Fruit fly (Drosophila melanogaster) whole organism, wandering third instar larva: Measurements from ENCODE around the gene CG4586.

Experiments used
- Abd-B ChIP-seq: fragments of >200 bp; optimal IDR thresholded peaks from 2 replicates; lab custom pipeline; 2017; ENCODE audit warnings: missing biosample characterization, missing genetic modification characterization
- CG32264 ChIP-seq: fragments of 200-800 bp; sonication (Bioruptor generic); optimal IDR thresholded peaks from 2 replicates; lab custom pipeline; 2016; ENCODE audit warnings: missing biosample characterization, missing genetic modification characterization
- CG9705 ChIP-seq: fragments of 200-800 bp; sonication (Bioruptor generic); optimal IDR thresholded peaks from 2 replicates; lab custom pipeline; 2018; ENCODE audit warnings: missing biosample characterization, mild to moderate bottlenecking, missing genetic modification characterization
- CrebA ChIP-seq: fragments of 200-800 bp; sonication (Bioruptor generic); optimal IDR thresholded peaks from 2 replicates; lab custom pipeline; 2016; ENCODE audit warnings: missing biosample characterization, mild to moderate bottlenecking, missing genetic modification characterization, borderline replicate concordance
- Dfd ChIP-seq: fragments of >200 bp; optimal IDR thresholded peaks from 2 replicates; lab custom pipeline; 2017; ENCODE audit warnings: missing biosample characterization, missing genetic modification characterization
- Dif ChIP-seq: fragments of 200-275, 200-300 bp; sonication (Bioruptor generic); optimal IDR thresholded peaks from 2 replicates; lab custom pipeline; 2018; ENCODE audit warnings: missing biosample characterization, missing genetic modification characterization; ENCODE audit not compliant: partially characterized antibody
- GATAd ChIP-seq: sonication (Bioruptor generic); optimal IDR thresholded peaks from 2 replicates; lab custom pipeline; 2016; ENCODE audit warnings: missing biosample characterization, missing genetic modification characterization
- HLH106 ChIP-seq: fragments of 200-800 bp; optimal IDR thresholded peaks from 3 replicates; lab custom pipeline; 2019; ENCODE audit warnings: missing biosample characterization, mild to moderate bottlenecking, missing genetic modification characterization, moderate library complexity
- Hnf4 ChIP-seq: fragments of 200-800 bp; sonication (Bioruptor generic); optimal IDR thresholded peaks from 2 replicates; lab custom pipeline; 2016; ENCODE audit warnings: missing biosample characterization, mild to moderate bottlenecking, missing genetic modification characterization
- Hr78 ChIP-seq: fragments of >200 bp; optimal IDR thresholded peaks from 2 replicates; lab custom pipeline; 2017; ENCODE audit warnings: missing biosample characterization, missing genetic modification characterization
- Hr83 ChIP-seq: fragments of 200-300 bp; sonication (Bioruptor generic); optimal IDR thresholded peaks from 2 replicates; lab custom pipeline; 2016; ENCODE audit warnings: missing biosample characterization, mild to moderate bottlenecking, missing genetic modification characterization, moderate library complexity; ENCODE audit not compliant: poor library complexity, severe bottlenecking
- Jra ChIP-seq: sonication (Bioruptor generic); optimal IDR thresholded peaks from 2 replicates; lab custom pipeline; 2016; ENCODE audit warnings: missing biosample characterization, missing genetic modification characterization
- Mio ChIP-seq: sonication (Bioruptor generic); optimal IDR thresholded peaks from 2 replicates; lab custom pipeline; 2016; ENCODE audit warnings: missing biosample characterization, missing genetic modification characterization
- Myc ChIP-seq: fragments of >200 bp; optimal IDR thresholded peaks from 2 replicates; lab custom pipeline; 2017
- N ChIP-seq: fragments of >200 bp; optimal IDR thresholded peaks from 2 replicates; lab custom pipeline; 2018; ENCODE audit warnings: missing biosample characterization, missing external identifiers, missing genetic modification characterization
- OdsH ChIP-seq: fragments of 200-800 bp; sonication (Bioruptor generic); optimal IDR thresholded peaks from 2 replicates; lab custom pipeline; 2016; ENCODE audit warnings: missing biosample characterization, mild to moderate bottlenecking, missing genetic modification characterization
- Rel ChIP-seq, 2 experiments: fragments of 200-800 bp; sonication (Bioruptor generic) in 1 of 2; optimal IDR thresholded peaks; 2 replicates in 1 of 2; 3 replicates in 1 of 2; lab custom pipeline; 2016 to 2019; ENCODE audit warnings: mild to moderate bottlenecking in 2 of 2, missing biosample characterization in 2 of 2, missing genetic modification characterization in 2 of 2, moderate library complexity in 1 of 2
- Sp1 ChIP-seq: fragments of 200-800 bp; sonication (Bioruptor generic); optimal IDR thresholded peaks from 3 replicates; lab custom pipeline; 2019; ENCODE audit warnings: missing biosample characterization, mild to moderate bottlenecking, missing genetic modification characterization, moderate library complexity
- Vsx2 ChIP-seq: fragments of 200-300, 225-300 bp; sonication (Bioruptor generic); optimal IDR thresholded peaks from 2 replicates; lab custom pipeline; 2018; ENCODE audit warnings: missing biosample characterization, missing genetic modification characterization; ENCODE audit not compliant: partially characterized antibody
- br ChIP-seq: fragments of 200-800 bp; sonication (Bioruptor generic); optimal IDR thresholded peaks from 2 replicates; lab custom pipeline; 2016; ENCODE audit warnings: missing biosample characterization, missing genetic modification characterization
- brk ChIP-seq: fragments of 200-800 bp; sonication (Bioruptor generic); optimal IDR thresholded peaks from 2 replicates; lab custom pipeline; 2016; ENCODE audit warnings: missing biosample characterization, mild to moderate bottlenecking, missing genetic modification characterization
- dl ChIP-seq, 2 experiments: fragments of 175-275, 200-275 bp in 1 of 2; fragments of 200-275 bp in 1 of 2; sonication (Bioruptor generic); optimal IDR thresholded peaks; lab custom pipeline; 2018; ENCODE audit warnings: mild to moderate bottlenecking in 2 of 2, missing biosample characterization in 2 of 2, missing genetic modification characterization in 2 of 2, moderate library complexity in 2 of 2; ENCODE audit not compliant: partially characterized antibody in 2 of 2, insufficient read depth in 1 of 2
- dmrt93B ChIP-seq: fragments of 200-800 bp; sonication (Bioruptor generic); optimal IDR thresholded peaks from 2 replicates; lab custom pipeline; 2018; ENCODE audit warnings: missing biosample characterization, mild to moderate bottlenecking, missing genetic modification characterization
- dsf ChIP-seq: sonication (Bioruptor generic); optimal IDR thresholded peaks from 2 replicates; lab custom pipeline; 2016; ENCODE audit warnings: missing biosample characterization, missing genetic modification characterization, borderline replicate concordance
- ey ChIP-seq: fragments of 200-800 bp; sonication (Bioruptor generic); optimal IDR thresholded peaks from 2 replicates; lab custom pipeline; 2016; ENCODE audit warnings: missing biosample characterization, missing genetic modification characterization
- foxo ChIP-seq, 2 experiments: fragments of 200-800 bp; sonication (Bioruptor generic); optimal IDR thresholded peaks; 2 replicates in 1 of 2; 3 replicates in 1 of 2; lab custom pipeline; 2016 to 2017; ENCODE audit warnings: missing biosample characterization in 2 of 2, missing genetic modification characterization in 2 of 2
- fru ChIP-seq: fragments of 200-800 bp; sonication (Bioruptor generic); optimal IDR thresholded peaks from 3 replicates; lab custom pipeline; 2016; ENCODE audit warnings: missing biosample characterization, mild to moderate bottlenecking, missing genetic modification characterization
- h ChIP-seq: fragments of 200-800 bp; sonication (Bioruptor generic); optimal IDR thresholded peaks from 3 replicates; lab custom pipeline; 2016; ENCODE audit warnings: missing biosample characterization, mild to moderate bottlenecking, missing genetic modification characterization
- jim ChIP-seq: fragments of 175-275, 200-325 bp; sonication (Bioruptor generic); optimal IDR thresholded peaks from 2 replicates; lab custom pipeline; 2016; ENCODE audit warnings: missing biosample characterization, mild to moderate bottlenecking, missing genetic modification characterization
- lola ChIP-seq: fragments of >200 bp; optimal IDR thresholded peaks from 2 replicates; lab custom pipeline; 2017; ENCODE audit warnings: missing biosample characterization, missing genetic modification characterization
- pan ChIP-seq: fragments of >200 bp; optimal IDR thresholded peaks from 2 replicates; lab custom pipeline; 2017
- psq ChIP-seq: fragments of 200-800 bp; sonication (Bioruptor generic); optimal IDR thresholded peaks from 3 replicates; lab custom pipeline; 2017; ENCODE audit warnings: missing biosample characterization, mild to moderate bottlenecking, missing genetic modification characterization, moderate library complexity
- rgr ChIP-seq: fragments of 200-800 bp; sonication (Bioruptor generic); optimal IDR thresholded peaks from 3 replicates; lab custom pipeline; 2016; ENCODE audit warnings: missing biosample characterization, mild to moderate bottlenecking, missing genetic modification characterization
- sage ChIP-seq: fragments of 200-800 bp; sonication (Bioruptor generic); optimal IDR thresholded peaks from 2 replicates; lab custom pipeline; 2016; ENCODE audit warnings: missing biosample characterization, mild to moderate bottlenecking, missing genetic modification characterization
- sv ChIP-seq: fragments of 200-800 bp; sonication (Bioruptor generic); optimal IDR thresholded peaks from 3 replicates; lab custom pipeline; 2016; ENCODE audit warnings: missing biosample characterization, missing genetic modification characterization
- tai ChIP-seq: sonication (Bioruptor generic); optimal IDR thresholded peaks from 2 replicates; lab custom pipeline; 2016; ENCODE audit warnings: missing biosample characterization, missing genetic modification characterization
- usp ChIP-seq: fragments of >200 bp; optimal IDR thresholded peaks from 2 replicates; lab custom pipeline; 2017; ENCODE audit warnings: missing biosample characterization, missing genetic modification characterization
- woc ChIP-seq: sonication (Bioruptor generic); optimal IDR thresholded peaks from 2 replicates; lab custom pipeline; 2016; ENCODE audit warnings: missing biosample characterization, mild to moderate bottlenecking, missing genetic modification characterization

Gene CG4586

DNA sequence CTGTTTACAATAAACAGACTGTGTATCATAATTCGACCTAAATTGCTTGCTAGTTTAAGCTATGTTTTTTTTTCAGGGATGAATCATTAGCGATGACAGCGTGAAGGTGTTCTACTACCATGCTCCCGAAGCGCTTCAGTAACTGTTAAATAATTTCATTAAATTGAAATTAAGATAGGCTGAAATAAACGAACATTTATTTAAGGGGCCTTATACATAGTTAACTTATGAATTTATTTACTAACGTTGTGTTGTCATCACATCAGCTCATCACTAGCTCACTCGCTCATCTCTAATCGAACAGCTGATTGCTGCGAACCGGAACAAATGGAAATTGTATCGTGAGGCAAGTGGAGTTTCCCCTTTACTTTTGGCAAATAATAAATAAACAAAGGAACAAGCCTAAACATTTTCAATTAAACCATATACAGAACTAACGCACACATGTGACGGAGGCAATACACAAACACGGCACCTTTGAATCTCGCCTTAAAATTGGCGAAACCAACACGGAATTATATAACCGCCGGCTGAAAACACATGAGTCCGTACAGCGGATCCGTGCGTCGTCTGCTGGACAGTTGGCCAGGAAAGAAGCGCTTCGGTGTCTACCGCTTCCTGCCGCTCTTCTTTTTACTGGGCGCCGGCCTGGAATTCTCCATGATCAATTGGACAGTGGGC, 41.5 kb downstream of the CG4586 start, which contains the start of the genes cm, sloth1 and sloth2:
Gene cm (minus strand): TSS at position 83 of the 681 bp plus-strand sequence.
Gene sloth1 (plus strand): TSS at position 295 of the 681 bp plus-strand sequence.
Gene sloth2 (plus strand): TSS at position 295 of the 681 bp plus-strand sequence.
- TF ChIP-seq lola (GFP tag; lab: Kevin White, UChicago) (no peak), br (peak; percentile 91), Jra (GFP tag; lab: Kevin White, UChicago) (peak; percentile 95), Mio (GFP tag; lab: Kevin White, UChicago) (peak; percentile 4), sage (GFP tag; lab: Kevin White, UChicago) (peak; percentile 65), sv (GFP tag; lab: Kevin White, UChicago) (peak; percentile 80), usp (no peak), OdsH (peak; percentile 86), Dif (GFP tag; lab: Kevin White, UChicago) (no peak), Abd-B (GFP tag; lab: Kevin White, UChicago) (no peak), tai (GFP tag; lab: Kevin White, UChicago) (peak; percentile 91), Hr78 (GFP tag; lab: Kevin White, UChicago) (no peak), dmrt93B (GFP tag; lab: Kevin White, UChicago) (peak; percentile 65), dsf (GFP tag; lab: Kevin White, UChicago) (peak; percentile 83), fru (GFP tag; lab: Kevin White, UChicago) (peak; percentile 86), h (GFP tag; lab: Kevin White, UChicago) (peak; percentile 89), Hnf4 (GFP tag; lab: Kevin White, UChicago) (peak; percentile 95), GATAd (peak; percentile 85), CrebA (no peak), jim (GFP tag; lab: Kevin White, UChicago) (no peak), Sp1 (GFP tag; lab: Kevin White, UChicago) (peak; percentile 86), woc (GFP tag; lab: Kevin White, UChicago) (peak; percentile 91), N (GFP tag; lab: Kevin White, UChicago) (no peak), Myc (lab: Kevin White, UChicago) (no peak), Vsx2 (GFP tag; lab: Kevin White, UChicago) (no peak), rgr (GFP tag; lab: Kevin White, UChicago) (peak; percentile 92), Hr83 (GFP tag; lab: Kevin White, UChicago) (peak; percentile 77), brk (GFP tag; lab: Kevin White, UChicago) (peak; percentile 76), Dfd (GFP tag; lab: Kevin White, UChicago) (no peak), Rel (GFP tag; optimal IDR thresholded peaks at IDR 0.05; lab: Kevin White, UChicago) (no peak), Rel (tag; optimal IDR thresholded peaks at IDR 0.05; lab: Kevin White, UChicago) (peak; percentile 80), pan (lab: Kevin White, UChicago) (no peak), CG9705 (GFP tag; lab: Kevin White, UChicago) (peak; percentile 77), HLH106 (tag; lab: Kevin White, UChicago) (peak; percentile 88), ey (GFP tag; lab: Kevin White, UChicago) (peak; percentile 84), psq (GFP tag; lab: Kevin White, UChicago) (peak; percentile 82), CG32264 (GFP tag; lab: Kevin White, UChicago) (peak; percentile 66), dl (GFP tag; optimal IDR thresholded peaks at IDR 0.05; lab: Kevin White, UChicago; ENCODE audit: insufficient read depth in 1 of 2, partially characterized antibody in 2 of 2) (no peak), foxo (GFP tag; optimal IDR thresholded peaks at IDR 0.05; lab: Kevin White, UChicago) (peak; percentile 54 to 91)
